Fruit fly (Drosophila melanogaster) whole organism, wandering third instar larva: ENCODE measurements around the gene ph-d.

Source experiments
- Abd-B ChIP-seq: fragments of >200 bp; optimal IDR thresholded peaks from 2 replicates; lab custom pipeline; 2017; ENCODE audit warnings: missing biosample characterization, missing genetic modification characterization
- CG32264 ChIP-seq: fragments of 200-800 bp; sonication (Bioruptor generic); optimal IDR thresholded peaks from 2 replicates; lab custom pipeline; 2016; ENCODE audit warnings: missing biosample characterization, missing genetic modification characterization
- CG9705 ChIP-seq: fragments of 200-800 bp; sonication (Bioruptor generic); optimal IDR thresholded peaks from 2 replicates; lab custom pipeline; 2018; ENCODE audit warnings: missing biosample characterization, mild to moderate bottlenecking, missing genetic modification characterization
- CrebA ChIP-seq: fragments of 200-800 bp; sonication (Bioruptor generic); optimal IDR thresholded peaks from 2 replicates; lab custom pipeline; 2016; ENCODE audit warnings: missing biosample characterization, mild to moderate bottlenecking, missing genetic modification characterization, borderline replicate concordance
- Dfd ChIP-seq: fragments of >200 bp; optimal IDR thresholded peaks from 2 replicates; lab custom pipeline; 2017; ENCODE audit warnings: missing biosample characterization, missing genetic modification characterization
- Dif ChIP-seq: fragments of 200-275, 200-300 bp; sonication (Bioruptor generic); optimal IDR thresholded peaks from 2 replicates; lab custom pipeline; 2018; ENCODE audit warnings: missing biosample characterization, missing genetic modification characterization; ENCODE audit not compliant: partially characterized antibody
- GATAd ChIP-seq: sonication (Bioruptor generic); optimal IDR thresholded peaks from 2 replicates; lab custom pipeline; 2016; ENCODE audit warnings: missing biosample characterization, missing genetic modification characterization
- HLH106 ChIP-seq: fragments of 200-800 bp; optimal IDR thresholded peaks from 3 replicates; lab custom pipeline; 2019; ENCODE audit warnings: missing biosample characterization, mild to moderate bottlenecking, missing genetic modification characterization, moderate library complexity
- Hnf4 ChIP-seq: fragments of 200-800 bp; sonication (Bioruptor generic); optimal IDR thresholded peaks from 2 replicates; lab custom pipeline; 2016; ENCODE audit warnings: missing biosample characterization, mild to moderate bottlenecking, missing genetic modification characterization
- Hr78 ChIP-seq: fragments of >200 bp; optimal IDR thresholded peaks from 2 replicates; lab custom pipeline; 2017; ENCODE audit warnings: missing biosample characterization, missing genetic modification characterization
- Hr83 ChIP-seq: fragments of 200-300 bp; sonication (Bioruptor generic); optimal IDR thresholded peaks from 2 replicates; lab custom pipeline; 2016; ENCODE audit warnings: missing biosample characterization, mild to moderate bottlenecking, missing genetic modification characterization, moderate library complexity; ENCODE audit not compliant: poor library complexity, severe bottlenecking
- Jra ChIP-seq: sonication (Bioruptor generic); optimal IDR thresholded peaks from 2 replicates; lab custom pipeline; 2016; ENCODE audit warnings: missing biosample characterization, missing genetic modification characterization
- Mio ChIP-seq: sonication (Bioruptor generic); optimal IDR thresholded peaks from 2 replicates; lab custom pipeline; 2016; ENCODE audit warnings: missing biosample characterization, missing genetic modification characterization
- Myc ChIP-seq: fragments of >200 bp; optimal IDR thresholded peaks from 2 replicates; lab custom pipeline; 2017
- N ChIP-seq: fragments of >200 bp; optimal IDR thresholded peaks from 2 replicates; lab custom pipeline; 2018; ENCODE audit warnings: missing biosample characterization, missing external identifiers, missing genetic modification characterization
- OdsH ChIP-seq: fragments of 200-800 bp; sonication (Bioruptor generic); optimal IDR thresholded peaks from 2 replicates; lab custom pipeline; 2016; ENCODE audit warnings: missing biosample characterization, mild to moderate bottlenecking, missing genetic modification characterization
- Rel ChIP-seq, 2 experiments: fragments of 200-800 bp; sonication (Bioruptor generic) in 1 of 2; optimal IDR thresholded peaks; 2 replicates in 1 of 2; 3 replicates in 1 of 2; lab custom pipeline; 2016 to 2019; ENCODE audit warnings: mild to moderate bottlenecking in 2 of 2, missing biosample characterization in 2 of 2, missing genetic modification characterization in 2 of 2, moderate library complexity in 1 of 2
- Sp1 ChIP-seq: fragments of 200-800 bp; sonication (Bioruptor generic); optimal IDR thresholded peaks from 3 replicates; lab custom pipeline; 2019; ENCODE audit warnings: missing biosample characterization, mild to moderate bottlenecking, missing genetic modification characterization, moderate library complexity
- Vsx2 ChIP-seq: fragments of 200-300, 225-300 bp; sonication (Bioruptor generic); optimal IDR thresholded peaks from 2 replicates; lab custom pipeline; 2018; ENCODE audit warnings: missing biosample characterization, missing genetic modification characterization; ENCODE audit not compliant: partially characterized antibody
- br ChIP-seq: fragments of 200-800 bp; sonication (Bioruptor generic); optimal IDR thresholded peaks from 2 replicates; lab custom pipeline; 2016; ENCODE audit warnings: missing biosample characterization, missing genetic modification characterization
- brk ChIP-seq: fragments of 200-800 bp; sonication (Bioruptor generic); optimal IDR thresholded peaks from 2 replicates; lab custom pipeline; 2016; ENCODE audit warnings: missing biosample characterization, mild to moderate bottlenecking, missing genetic modification characterization
- dl ChIP-seq, 2 experiments: fragments of 175-275, 200-275 bp in 1 of 2; fragments of 200-275 bp in 1 of 2; sonication (Bioruptor generic); optimal IDR thresholded peaks; lab custom pipeline; 2018; ENCODE audit warnings: mild to moderate bottlenecking in 2 of 2, missing biosample characterization in 2 of 2, missing genetic modification characterization in 2 of 2, moderate library complexity in 2 of 2; ENCODE audit not compliant: partially characterized antibody in 2 of 2, insufficient read depth in 1 of 2
- dmrt93B ChIP-seq: fragments of 200-800 bp; sonication (Bioruptor generic); optimal IDR thresholded peaks from 2 replicates; lab custom pipeline; 2018; ENCODE audit warnings: missing biosample characterization, mild to moderate bottlenecking, missing genetic modification characterization
- dsf ChIP-seq: sonication (Bioruptor generic); optimal IDR thresholded peaks from 2 replicates; lab custom pipeline; 2016; ENCODE audit warnings: missing biosample characterization, missing genetic modification characterization, borderline replicate concordance
- ey ChIP-seq: fragments of 200-800 bp; sonication (Bioruptor generic); optimal IDR thresholded peaks from 2 replicates; lab custom pipeline; 2016; ENCODE audit warnings: missing biosample characterization, missing genetic modification characterization
- foxo ChIP-seq, 2 experiments: fragments of 200-800 bp; sonication (Bioruptor generic); optimal IDR thresholded peaks; 2 replicates in 1 of 2; 3 replicates in 1 of 2; lab custom pipeline; 2016 to 2017; ENCODE audit warnings: missing biosample characterization in 2 of 2, missing genetic modification characterization in 2 of 2
- fru ChIP-seq: fragments of 200-800 bp; sonication (Bioruptor generic); optimal IDR thresholded peaks from 3 replicates; lab custom pipeline; 2016; ENCODE audit warnings: missing biosample characterization, mild to moderate bottlenecking, missing genetic modification characterization
- h ChIP-seq: fragments of 200-800 bp; sonication (Bioruptor generic); optimal IDR thresholded peaks from 3 replicates; lab custom pipeline; 2016; ENCODE audit warnings: missing biosample characterization, mild to moderate bottlenecking, missing genetic modification characterization
- jim ChIP-seq: fragments of 175-275, 200-325 bp; sonication (Bioruptor generic); optimal IDR thresholded peaks from 2 replicates; lab custom pipeline; 2016; ENCODE audit warnings: missing biosample characterization, mild to moderate bottlenecking, missing genetic modification characterization
- lola ChIP-seq: fragments of >200 bp; optimal IDR thresholded peaks from 2 replicates; lab custom pipeline; 2017; ENCODE audit warnings: missing biosample characterization, missing genetic modification characterization
- pan ChIP-seq: fragments of >200 bp; optimal IDR thresholded peaks from 2 replicates; lab custom pipeline; 2017
- psq ChIP-seq: fragments of 200-800 bp; sonication (Bioruptor generic); optimal IDR thresholded peaks from 3 replicates; lab custom pipeline; 2017; ENCODE audit warnings: missing biosample characterization, mild to moderate bottlenecking, missing genetic modification characterization, moderate library complexity
- rgr ChIP-seq: fragments of 200-800 bp; sonication (Bioruptor generic); optimal IDR thresholded peaks from 3 replicates; lab custom pipeline; 2016; ENCODE audit warnings: missing biosample characterization, mild to moderate bottlenecking, missing genetic modification characterization
- sage ChIP-seq: fragments of 200-800 bp; sonication (Bioruptor generic); optimal IDR thresholded peaks from 2 replicates; lab custom pipeline; 2016; ENCODE audit warnings: missing biosample characterization, mild to moderate bottlenecking, missing genetic modification characterization
- sv ChIP-seq: fragments of 200-800 bp; sonication (Bioruptor generic); optimal IDR thresholded peaks from 3 replicates; lab custom pipeline; 2016; ENCODE audit warnings: missing biosample characterization, missing genetic modification characterization
- tai ChIP-seq: sonication (Bioruptor generic); optimal IDR thresholded peaks from 2 replicates; lab custom pipeline; 2016; ENCODE audit warnings: missing biosample characterization, missing genetic modification characterization
- usp ChIP-seq: fragments of >200 bp; optimal IDR thresholded peaks from 2 replicates; lab custom pipeline; 2017; ENCODE audit warnings: missing biosample characterization, missing genetic modification characterization
- woc ChIP-seq: sonication (Bioruptor generic); optimal IDR thresholded peaks from 2 replicates; lab custom pipeline; 2016; ENCODE audit warnings: missing biosample characterization, mild to moderate bottlenecking, missing genetic modification characterization

The ph-d gene

dm6 chrX:2081848-2082365, 41.2 kb downstream of the ph-d start:
- TF ChIP-seq Myc (no peak), usp (GFP tag; lab: Kevin White, UChicago) (no peak), Dfd (GFP tag; lab: Kevin White, UChicago) (no peak), woc (GFP tag; lab: Kevin White, UChicago) (no peak), GATAd (GFP tag; lab: Kevin White, UChicago) (no peak), jim (GFP tag; lab: Kevin White, UChicago) (no peak), tai (no peak), h (GFP tag; lab: Kevin White, UChicago) (no peak), Rel (GFP tag; optimal IDR thresholded peaks at IDR 0.05; lab: Kevin White, UChicago) (no peak), Rel (tag; optimal IDR thresholded peaks at IDR 0.05; lab: Kevin White, UChicago) (no peak), CG32264 (GFP tag; lab: Kevin White, UChicago) (no peak), Abd-B (GFP tag; lab: Kevin White, UChicago) (no peak), ey (GFP tag; lab: Kevin White, UChicago) (no peak), Hnf4 (GFP tag; lab: Kevin White, UChicago) (no peak), dmrt93B (GFP tag; lab: Kevin White, UChicago) (no peak)

dm6 chrX:2080367-2080927, 42.6 kb downstream of the ph-d start, which contains the start of the genes CG16903 and Unc-76:
CG16903 (minus strand) TSS chrX:2080405.
Unc-76 (plus strand) TSS chrX:2080610.
- TF ChIP-seq CG32264 (GFP tag; lab: Kevin White, UChicago) (no peak), sage (GFP tag; lab: Kevin White, UChicago) (no peak), lola (GFP tag; lab: Kevin White, UChicago) (no peak), GATAd (GFP tag; lab: Kevin White, UChicago) (no peak), br (GFP tag; lab: Kevin White, UChicago) (no peak), Dif (peak; percentile 59), dsf (GFP tag; lab: Kevin White, UChicago) (no peak), CG9705 (no peak), Rel (GFP tag; optimal IDR thresholded peaks at IDR 0.05; lab: Kevin White, UChicago) (no peak), Rel (tag; optimal IDR thresholded peaks at IDR 0.05; lab: Kevin White, UChicago) (peak; percentile 79), foxo (GFP tag; optimal IDR thresholded peaks at IDR 0.05; lab: Kevin White, UChicago) (peak in 1 of 2 experiments; percentile 19), OdsH (peak; percentile 7), fru (GFP tag; lab: Kevin White, UChicago) (peak; percentile 22), pan (lab: Kevin White, UChicago) (no peak), sv (GFP tag; lab: Kevin White, UChicago) (no peak), psq (GFP tag; lab: Kevin White, UChicago) (no peak), woc (GFP tag; lab: Kevin White, UChicago) (peak; percentile 6), brk (GFP tag; lab: Kevin White, UChicago) (no peak), usp (GFP tag; lab: Kevin White, UChicago) (no peak), N (GFP tag; lab: Kevin White, UChicago) (no peak), ey (GFP tag; lab: Kevin White, UChicago) (no peak), Hr83 (GFP tag; lab: Kevin White, UChicago) (no peak), rgr (peak; percentile 55), Abd-B (GFP tag; lab: Kevin White, UChicago) (no peak), dl (GFP tag; optimal IDR thresholded peaks at IDR 0.05; lab: Kevin White, UChicago; ENCODE audit: insufficient read depth in 1 of 2, partially characterized antibody in 2 of 2) (peak in 1 of 2 experiments; percentile 32), jim (GFP tag; lab: Kevin White, UChicago) (no peak), Jra (GFP tag; lab: Kevin White, UChicago) (peak; percentile 6), Sp1 (peak; percentile 60), dmrt93B (GFP tag; lab: Kevin White, UChicago) (peak; percentile 6), HLH106 (peak; percentile 45), Mio (GFP tag; lab: Kevin White, UChicago) (no peak), h (GFP tag; lab: Kevin White, UChicago) (peak; percentile 51), tai (no peak), Vsx2 (GFP tag; lab: Kevin White, UChicago) (no peak), Myc (peak; percentile 0), Hnf4 (GFP tag; lab: Kevin White, UChicago) (no peak), CrebA (no peak), Hr78 (GFP tag; lab: Kevin White, UChicago) (no peak), Dfd (GFP tag; lab: Kevin White, UChicago) (no peak)
- TF ChIP-seq, all 38 proteins: peak for 14
